Worm (Caenorhabditis elegans): Measurements from ENCODE around the gene E03H12.7.

E03H12.7 gene

ce11 chrIV:5008378-5008777 lies 19.9 kb upstream of the E03H12.7 start, which contains the start of gene srm-2:
Gene srm-2, plus strand, starts transcription at chrIV:5008678.
- TF ChIP-seq nhr-90 (tag; optimal IDR thresholded peaks at IDR 0.05; ENCODE audit: poor library complexity) (no peak), zag-1 (tag; optimal IDR thresholded peaks at IDR 0.05) (no peak), nhr-85 (tag) (no peak), hlh-4 (tag; optimal IDR thresholded peaks at IDR 0.05) (no peak), nhr-76 (tag; optimal IDR thresholded peaks at IDR 0.05) (no peak), ama-1 (optimal IDR thresholded peaks at IDR 0.05) (no peak), C04F5.9 (tag; optimal IDR thresholded peaks at IDR 0.05) (no peak), efl-3 (GFP tag; optimal IDR thresholded peaks at IDR 0.05) (no peak), irx-1 (tag; optimal IDR thresholded peaks at IDR 0.05) (no peak), ces-1 (GFP tag; optimal IDR thresholded peaks at IDR 0.05) (no peak), ztf-11 (tag; optimal IDR thresholded peaks at IDR 0.05) (no peak), mab-9 (GFP tag; IDR thresholded peaks at IDR 0.05) (no peak), skn-1 (tag; optimal IDR thresholded peaks at IDR 0.05) (no peak), nhr-71 (tag; optimal IDR thresholded peaks at IDR 0.05) (no peak), hlh-17 (GFP tag; optimal IDR thresholded peaks at IDR 0.05; ENCODE audit: borderline replicate concordance) (no peak)

ce11 chrIV:5005154-5005553 lies 16.7 kb upstream of the E03H12.7 start:
- no peak for TF ChIP-seq nhr-237 (tag; optimal IDR thresholded peaks at IDR 0.05)
- no peak for TF ChIP-seq blmp-1 (tag; optimal IDR thresholded peaks at IDR 0.05)
- no peak for TF ChIP-seq efl-3 (GFP tag; optimal IDR thresholded peaks at IDR 0.05)
- no peak for TF ChIP-seq pax-3 (tag; optimal IDR thresholded peaks at IDR 0.05)

ce11 chrIV:5002448-5002847 lies 14.0 kb upstream of the E03H12.7 start, which contains the start of gene pes-1:
Gene pes-1, plus strand, starts transcription at chrIV:5002748.
- TF ChIP-seq ztf-11 (tag; optimal IDR thresholded peaks at IDR 0.05) = no peak

- TF ChIP-seq elt-3 (tag; optimal IDR thresholded peaks at IDR 0.05) (no peak), efl-3 (GFP tag; optimal IDR thresholded peaks at IDR 0.05) (no peak), unc-86 (tag; optimal IDR thresholded peaks at IDR 0.05) (no peak), aly-2 (tag; optimal IDR thresholded peaks at IDR 0.05) (no peak), zip-4 (GFP tag; optimal IDR thresholded peaks at IDR 0.05) (no peak), fkh-10 (GFP tag; optimal IDR thresholded peaks at IDR 0.05) (no peak), dpl-1 (GFP tag; optimal IDR thresholded peaks at IDR 0.05) (no peak), lin-15B (tag; optimal IDR thresholded peaks at IDR 0.05) (no peak), efl-1 (optimal IDR thresholded peaks at IDR 0.05) (no peak), efl-1 (GFP tag; optimal IDR thresholded peaks at IDR 0.05 in 1 of 2) (no peak), pag-3 (tag; optimal IDR thresholded peaks at IDR 0.05; ENCODE audit: borderline replicate concordance, insufficient read depth) (no peak), elt-2 (tag; optimal IDR thresholded peaks at IDR 0.05) (no peak), isw-1 (GFP tag; IDR thresholded peaks at IDR 0.05) (no peak), aha-1 (tag; optimal IDR thresholded peaks at IDR 0.05) (no peak), lin-14 (GFP tag; optimal IDR thresholded peaks at IDR 0.05) (no peak)
Measured at ce11 chrIV:4996956-4997355, 8.5 kb upstream of the E03H12.7 start.

ce11 chrIV:4995842-4996241 lies 7.4 kb upstream of the E03H12.7 start, which contains the start of gene ssq-2:
Gene ssq-2, plus strand, starts transcription at chrIV:4996142.
- TF ChIP-seq blmp-1 (tag; optimal IDR thresholded peaks at IDR 0.05) = no peak
- TF ChIP-seq C16A3.4 (tag; optimal IDR thresholded peaks at IDR 0.05) = no peak
- TF ChIP-seq snu-23 (GFP tag; optimal IDR thresholded peaks at IDR 0.05) = no peak
- TF ChIP-seq unc-86 (tag; optimal IDR thresholded peaks at IDR 0.05) = no peak
- no peak for TF ChIP-seq skn-1 (tag; optimal IDR thresholded peaks at IDR 0.05)
- no peak for TF ChIP-seq jun-1 (tag; optimal IDR thresholded peaks at IDR 0.05)
- no peak for TF ChIP-seq irx-1 (tag; optimal IDR thresholded peaks at IDR 0.05)
- TF ChIP-seq tbx-2 (tag; optimal IDR thresholded peaks at IDR 0.05) = no peak
- no peak for TF ChIP-seq ceh-90 (tag; optimal IDR thresholded peaks at IDR 0.05)

All from whole organism, L1 larva.